Fruit fly (Drosophila melanogaster) whole organism, prepupa: ENCODE measurements around the gene CG9588.

Experiments used
- Blimp-1 ChIP-seq: fragments of 200-800 bp; sonication (Bioruptor generic); optimal IDR thresholded peaks from 3 replicates; lab custom pipeline; 2017; ENCODE audit warnings: missing biosample characterization, missing genetic modification characterization, mild to moderate bottlenecking, moderate library complexity, missing genetic modification reagents
- CG10631 ChIP-seq: fragments of 200-800 bp; sonication (Bioruptor generic); optimal IDR thresholded peaks from 2 replicates; lab custom pipeline; 2016; ENCODE audit warnings: missing biosample characterization, missing genetic modification characterization
- CG10669 ChIP-seq: fragments of 200-800 bp; sonication (Bioruptor generic); optimal IDR thresholded peaks from 3 replicates; lab custom pipeline; 2018; ENCODE audit warnings: missing biosample characterization, mild to moderate bottlenecking, missing genetic modification characterization, moderate library complexity
- CG11294 ChIP-seq: fragments of 200-800 bp; sonication (Bioruptor generic); IDR thresholded peaks from 2 replicates; pipeline ENCODE4 v1.3.6; 2022; ENCODE audit warnings: missing biosample characterization, missing genetic modification characterization
- CG11762 ChIP-seq: fragments of 200-800 bp; sonication (Bioruptor generic); optimal IDR thresholded peaks from 3 replicates; lab custom pipeline; 2016; ENCODE audit warnings: missing biosample characterization, missing genetic modification characterization; ENCODE audit not compliant: insufficient read depth
- CG11902 ChIP-seq: fragments of 200-800 bp; sonication (Bioruptor generic); optimal IDR thresholded peaks from 3 replicates; lab custom pipeline; 2016; ENCODE audit warnings: missing biosample characterization, missing genetic modification characterization
- CG15336 ChIP-seq: fragments of 200-800 bp; sonication (Bioruptor generic); IDR thresholded peaks from 2 replicates; pipeline ENCODE4 v1.3.6; 2022; ENCODE audit warnings: missing biosample characterization, missing genetic modification characterization
- CG16779 ChIP-seq: fragments of 200-800 bp; sonication (Bioruptor generic); optimal IDR thresholded peaks from 3 replicates; lab custom pipeline; 2017; ENCODE audit warnings: missing biosample characterization, mild to moderate bottlenecking, missing genetic modification characterization
- CG31627 ChIP-seq: fragments of 200-800 bp; sonication (Bioruptor generic); optimal IDR thresholded peaks from 3 replicates; lab custom pipeline; 2016; ENCODE audit warnings: missing biosample characterization, missing genetic modification characterization
- CG32006 ChIP-seq: fragments of 200-800 bp; sonication (Bioruptor generic); optimal IDR thresholded peaks from 3 replicates; lab custom pipeline; 2017; ENCODE audit warnings: missing biosample characterization, mild to moderate bottlenecking, missing genetic modification characterization
- CG34406 ChIP-seq: fragments of 200-800 bp; sonication (Bioruptor generic); optimal IDR thresholded peaks from 3 replicates; lab custom pipeline; 2016; ENCODE audit warnings: missing biosample characterization, missing genetic modification characterization
- CG3919 ChIP-seq: fragments of 200-800 bp; sonication (Bioruptor generic); optimal IDR thresholded peaks from 3 replicates; lab custom pipeline; 2016; ENCODE audit warnings: missing biosample characterization, missing genetic modification characterization
- CG4318 ChIP-seq: fragments of 200-800 bp; sonication (Bioruptor generic); optimal IDR thresholded peaks from 3 replicates; lab custom pipeline; 2017; ENCODE audit warnings: missing biosample characterization, mild to moderate bottlenecking, missing genetic modification characterization
- CG6163 ChIP-seq: fragments of 200-800 bp; sonication (Bioruptor generic); IDR thresholded peaks from 3 replicates; pipeline ENCODE4 v1.3.6; 2022; ENCODE audit warnings: missing biosample characterization, missing genetic modification characterization
- CG6276 ChIP-seq: fragments of 200-800 bp; sonication (Bioruptor generic); optimal IDR thresholded peaks from 2 replicates; lab custom pipeline; 2017; ENCODE audit warnings: missing biosample characterization, mild to moderate bottlenecking, missing genetic modification characterization
- CG6792 ChIP-seq: fragments of 200-800 bp; sonication (Bioruptor generic); optimal IDR thresholded peaks from 3 replicates; lab custom pipeline; 2016; ENCODE audit warnings: missing biosample characterization, missing genetic modification characterization
- CG6808 ChIP-seq: fragments of 200-800 bp; sonication (Bioruptor generic); optimal IDR thresholded peaks from 3 replicates; lab custom pipeline; 2017; ENCODE audit warnings: missing biosample characterization, missing genetic modification characterization, mild to moderate bottlenecking, moderate library complexity, missing genetic modification reagents
- CG8119 ChIP-seq: fragments of 200-800 bp; sonication (Bioruptor generic); IDR thresholded peaks from 3 replicates; pipeline ENCODE4 v1.3.6; 2022; ENCODE audit warnings: missing biosample characterization, missing genetic modification characterization
- CG8319 ChIP-seq: fragments of 200-800 bp; sonication (Bioruptor generic); optimal IDR thresholded peaks from 3 replicates; lab custom pipeline; 2016; ENCODE audit warnings: missing biosample characterization, missing genetic modification characterization
- CG8632 ChIP-seq: fragments of 200-800 bp; sonication (Bioruptor generic); optimal IDR thresholded peaks from 3 replicates; lab custom pipeline; 2016; ENCODE audit warnings: missing biosample characterization, missing genetic modification characterization
- CG9139 ChIP-seq: fragments of 200-800 bp; sonication (Bioruptor generic); optimal IDR thresholded peaks from 3 replicates; lab custom pipeline; 2017; ENCODE audit warnings: missing biosample characterization, mild to moderate bottlenecking, missing genetic modification characterization
- Eip78C ChIP-seq: fragments of 200-800 bp; sonication (Bioruptor generic); peaks from one replicate; lab custom pipeline; 2016; ENCODE audit warnings: missing biosample characterization, missing genetic modification characterization
- Eip93F ChIP-seq: fragments of 200-800 bp; sonication (Bioruptor generic); optimal IDR thresholded peaks from 2 replicates; lab custom pipeline; 2016; ENCODE audit warnings: missing biosample characterization, mild to moderate bottlenecking, missing genetic modification characterization
- Ets96B ChIP-seq: fragments of 200-800 bp; optimal IDR thresholded peaks from 2 replicates; lab custom pipeline; 2019; ENCODE audit warnings: missing biosample characterization, mild to moderate bottlenecking, missing genetic modification characterization, moderate library complexity
- Gug ChIP-seq: fragments of 200-800 bp; sonication (Bioruptor generic); IDR thresholded peaks from 2 replicates; pipeline ENCODE4 v1.3.6; 2022; ENCODE audit warnings: missing biosample characterization, missing genetic modification characterization
- Hr38 ChIP-seq: sonication (Bioruptor generic); optimal IDR thresholded peaks from 2 replicates; lab custom pipeline; 2016; ENCODE audit warnings: missing biosample characterization, missing genetic modification characterization
- Hr4 ChIP-seq: fragments of 200-800 bp; sonication (Bioruptor generic); optimal IDR thresholded peaks from 3 replicates; lab custom pipeline; 2016; ENCODE audit warnings: missing biosample characterization, missing genetic modification characterization
- Lpt ChIP-seq: fragments of 200-800 bp; sonication (Bioruptor generic); optimal IDR thresholded peaks from 3 replicates; lab custom pipeline; 2016; ENCODE audit warnings: missing biosample characterization, missing genetic modification characterization
- Met ChIP-seq: fragments of 200-800 bp; sonication (Bioruptor generic); optimal IDR thresholded peaks from 3 replicates; lab custom pipeline; 2016; ENCODE audit warnings: missing biosample characterization, missing genetic modification characterization
- Smox ChIP-seq: fragments of 200-800 bp; sonication (Bioruptor generic); optimal IDR thresholded peaks from 3 replicates; lab custom pipeline; 2016; ENCODE audit warnings: missing biosample characterization, missing genetic modification characterization
- Sox14 ChIP-seq: fragments of 200-800 bp; sonication (Bioruptor generic); optimal IDR thresholded peaks from 3 replicates; lab custom pipeline; 2016; ENCODE audit warnings: missing biosample characterization, missing genetic modification characterization
- achi ChIP-seq: fragments of 200-800 bp; sonication (Bioruptor generic); optimal IDR thresholded peaks from 3 replicates; lab custom pipeline; 2016; ENCODE audit warnings: missing biosample characterization, missing genetic modification characterization
- acj6 ChIP-seq: fragments of 200-800 bp; sonication (Bioruptor generic); optimal IDR thresholded peaks from 3 replicates; lab custom pipeline; 2016; ENCODE audit warnings: missing biosample characterization, missing genetic modification characterization
- cyc ChIP-seq: fragments of 200-800 bp; sonication (Bioruptor generic); optimal IDR thresholded peaks from 3 replicates; lab custom pipeline; 2016; ENCODE audit warnings: missing biosample characterization, missing genetic modification characterization
- dsx ChIP-seq: fragments of 200-800 bp; optimal IDR thresholded peaks from 3 replicates; lab custom pipeline; 2019; ENCODE audit warnings: missing biosample characterization, mild to moderate bottlenecking, missing genetic modification characterization, moderate library complexity; ENCODE audit not compliant: poor library complexity, severe bottlenecking
- esn ChIP-seq: fragments of 200-800 bp; sonication (Bioruptor generic); optimal IDR thresholded peaks from 2 replicates; lab custom pipeline; 2016; ENCODE audit warnings: missing biosample characterization, mild to moderate bottlenecking, missing genetic modification characterization, moderate library complexity
- fd59A ChIP-seq: fragments of 200-800 bp; sonication (Bioruptor generic); optimal IDR thresholded peaks from 2 replicates; lab custom pipeline; 2017; ENCODE audit warnings: missing biosample characterization, mild to moderate bottlenecking, missing genetic modification characterization, missing genetic modification reagents
- fd85E ChIP-seq: fragments of 200-800 bp; sonication (Bioruptor generic); optimal IDR thresholded peaks from 3 replicates; lab custom pipeline; 2016; ENCODE audit warnings: missing biosample characterization, missing genetic modification characterization
- fkh ChIP-seq: fragments of 200-800 bp; sonication (Bioruptor generic); optimal IDR thresholded peaks from 3 replicates; lab custom pipeline; 2017; ENCODE audit warnings: missing biosample characterization, mild to moderate bottlenecking, missing genetic modification characterization, moderate library complexity
- net ChIP-seq: fragments of 200-800 bp; sonication (Bioruptor generic); optimal IDR thresholded peaks from 3 replicates; lab custom pipeline; 2016; ENCODE audit warnings: missing biosample characterization, missing genetic modification characterization
- pdm3 ChIP-seq: fragments of 200-800 bp; sonication (Bioruptor generic); optimal IDR thresholded peaks from 3 replicates; lab custom pipeline; 2016; ENCODE audit warnings: missing biosample characterization, missing genetic modification characterization
- salr ChIP-seq, 2 experiments: fragments of 200-800 bp; sonication (Bioruptor generic); optimal IDR thresholded peaks; 3 replicates each; lab custom pipeline; 2016 to 2018; ENCODE audit warnings: missing biosample characterization in 2 of 2, missing genetic modification characterization in 2 of 2, mild to moderate bottlenecking in 1 of 2
- spab ChIP-seq: fragments of 200-800 bp; sonication (Bioruptor generic); optimal IDR thresholded peaks from 2 replicates; lab custom pipeline; 2017; ENCODE audit warnings: missing biosample characterization, mild to moderate bottlenecking, missing genetic modification characterization, missing genetic modification reagents
- ss ChIP-seq, 2 experiments: fragments of 200-800 bp; sonication (Bioruptor generic); optimal IDR thresholded peaks; 2 replicates in 1 of 2; 3 replicates in 1 of 2; lab custom pipeline; 2017 to 2018; ENCODE audit warnings: mild to moderate bottlenecking in 2 of 2, missing biosample characterization in 2 of 2, missing genetic modification characterization in 2 of 2, moderate library complexity in 1 of 2
- svp ChIP-seq: fragments of 200-800 bp; sonication (Bioruptor generic); peaks from one replicate; lab custom pipeline; 2016; ENCODE audit warnings: missing biosample characterization, missing genetic modification characterization
- topi ChIP-seq: fragments of 200-800 bp; sonication (Bioruptor generic); optimal IDR thresholded peaks from 3 replicates; lab custom pipeline; 2016; ENCODE audit warnings: missing biosample characterization, missing genetic modification characterization
- vri ChIP-seq: fragments of 200-800 bp; sonication (Bioruptor generic); optimal IDR thresholded peaks from 3 replicates; lab custom pipeline; 2016; ENCODE audit warnings: missing biosample characterization, mild to moderate bottlenecking, missing genetic modification characterization

CG9588 gene

DNA sequence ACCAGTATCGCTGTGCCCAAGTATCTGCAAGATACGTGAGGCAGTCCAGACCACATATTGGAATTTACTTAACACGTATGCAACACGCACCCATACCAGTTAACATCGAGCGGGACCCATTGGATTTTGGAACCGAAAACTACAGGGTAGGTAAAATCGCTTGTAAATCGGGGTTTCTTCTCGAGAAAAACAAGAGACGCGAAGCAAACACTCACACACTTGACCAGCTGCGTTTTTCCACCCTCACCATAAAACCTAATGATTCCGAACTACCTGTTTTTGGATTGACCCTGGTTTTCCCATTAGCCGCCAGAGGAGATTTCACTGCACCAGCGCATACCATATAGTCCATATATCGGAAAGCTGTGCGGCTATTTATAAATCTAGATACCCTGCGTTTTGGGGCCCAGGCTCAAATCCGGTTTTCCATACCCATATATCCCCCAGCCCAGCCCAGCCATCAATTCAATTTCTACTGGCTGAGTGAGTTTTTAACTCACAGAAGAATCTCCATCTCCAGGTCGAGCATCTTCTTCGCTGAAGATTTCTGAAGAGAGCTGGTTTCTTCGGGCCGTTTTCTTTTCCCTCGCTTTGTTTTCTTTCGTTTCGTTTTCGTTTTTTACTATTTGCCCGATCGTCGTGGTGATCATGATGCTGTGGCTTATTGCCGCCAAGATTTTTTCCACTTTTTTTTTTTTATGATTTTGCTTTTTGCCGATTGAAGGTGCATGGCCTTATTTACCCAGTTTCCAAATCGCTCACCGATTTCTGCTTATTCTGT, 39.4 kb upstream of the CG9588 start (continued):
- TF ChIP-seq dsx (GFP tag; lab: Kevin White, UChicago) (peak; percentile 55), CG9139 (GFP tag; lab: Kevin White, UChicago) (peak; percentile 66), Hr38 (GFP tag; lab: Kevin White, UChicago) (no peak), Lpt (peak; percentile 6), CG4318 (GFP tag; lab: Kevin White, UChicago) (no peak), topi (GFP tag; lab: Kevin White, UChicago) (no peak), Eip78C (GFP tag; lab: Kevin White, UChicago) (peak; percentile 19), Blimp-1 (no peak), net (GFP tag; lab: Kevin White, UChicago) (no peak), CG16779 (peak; percentile 26), Gug (GFP tag; lab: Robert Waterston, UW) (no peak), CG8119 (peak; percentile 21; the same call in 1 of the 3 replicates), fd85E (GFP tag; lab: Kevin White, UChicago) (no peak), salr (GFP tag; optimal IDR thresholded peaks at IDR 0.05; lab: Kevin White, UChicago) (peak in 1 of 2 experiments; percentile 1), CG3919 (no peak), Sox14 (GFP tag; lab: Kevin White, UChicago) (no peak), achi (GFP tag; lab: Kevin White, UChicago) (no peak)
- TF ChIP-seq, all 60 proteins: peak for 16

DNA sequence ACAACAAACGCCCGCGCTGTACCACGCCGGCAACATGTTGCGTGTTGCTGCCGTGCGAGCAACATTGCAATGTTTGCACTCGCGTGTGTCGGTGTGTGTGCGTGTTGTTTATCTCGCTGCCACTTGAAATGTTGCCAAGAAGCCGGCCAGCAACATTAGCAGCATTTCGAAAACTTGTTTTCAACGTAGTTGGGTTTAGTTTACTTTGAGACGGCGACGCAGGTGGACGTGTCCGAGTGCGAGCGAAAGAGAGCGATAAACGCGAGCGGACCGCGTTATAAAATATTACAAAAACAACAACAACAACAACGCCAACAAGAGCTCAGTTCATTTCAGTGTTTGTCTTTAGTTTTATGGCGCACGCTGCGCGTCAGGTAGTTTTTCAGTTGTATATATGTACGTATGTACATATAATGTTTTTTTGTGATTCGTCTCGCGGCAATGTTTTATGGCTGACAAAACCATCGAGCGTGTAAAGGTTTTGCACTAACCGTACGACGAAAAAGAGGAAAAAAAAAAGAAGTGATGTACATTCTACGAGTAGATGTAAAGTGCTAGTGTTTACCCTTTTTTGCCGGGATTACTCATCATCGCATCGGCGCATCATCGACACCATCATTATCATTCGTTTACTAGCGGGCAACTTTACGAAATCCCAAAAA, 38.7 kb upstream of the CG9588 start, which contains the start of gene kmr:
Gene kmr (plus strand): TSS at position 196 of the 662 bp plus-strand sequence.
- TF ChIP-seq achi (GFP tag; lab: Kevin White, UChicago), result no peak
- TF ChIP-seq Ets96B (tag; lab: Kevin White, UChicago), result no peak
- no peak for TF ChIP-seq CG10669
- TF ChIP-seq CG34406 (GFP tag; lab: Kevin White, UChicago), result no peak
- TF ChIP-seq spab, result no peak
- no peak for TF ChIP-seq Blimp-1
- peak; percentile 5 for TF ChIP-seq acj6 (GFP tag; lab: Kevin White, UChicago)
- no peak for TF ChIP-seq CG16779
- TF ChIP-seq cyc (GFP tag; lab: Kevin White, UChicago), result no peak
- peak; percentile 1 for TF ChIP-seq topi (GFP tag; lab: Kevin White, UChicago)
- TF ChIP-seq Hr4 (GFP tag; lab: Kevin White, UChicago), result no peak
- peak; percentile 39 for TF ChIP-seq svp (GFP tag; lab: Kevin White, UChicago)
- no peak for TF ChIP-seq CG6792 (GFP tag; lab: Kevin White, UChicago)
- peak; percentile 30 for TF ChIP-seq CG6808 (GFP tag; lab: Kevin White, UChicago)
- no peak for TF ChIP-seq CG11294 (GFP tag; lab: Robert Waterston, UW)
- no peak for TF ChIP-seq esn
- no peak for TF ChIP-seq CG8319 (GFP tag; lab: Kevin White, UChicago)
- no peak for TF ChIP-seq CG32006 (GFP tag; lab: Kevin White, UChicago)
- TF ChIP-seq pdm3 (GFP tag; lab: Kevin White, UChicago), result no peak
- no peak for TF ChIP-seq Eip93F
- no peak for TF ChIP-seq Smox
- no peak for TF ChIP-seq CG4318 (GFP tag; lab: Kevin White, UChicago)
- TF ChIP-seq ss (GFP tag; optimal IDR thresholded peaks at IDR 0.05; lab: Kevin White, UChicago), result peak; percentile 33 to 47
- no peak for TF ChIP-seq CG11902 (GFP tag; lab: Kevin White, UChicago)
- TF ChIP-seq CG15336 (GFP tag; lab: Robert Waterston, UW), result peak; percentile 16; the same call in 1 of the 2 replicates
- TF ChIP-seq CG6163 (GFP tag; lab: Robert Waterston, UW), result peak; percentile 57; the same call in 2 of the 3 replicates
- TF ChIP-seq CG8632 (GFP tag; lab: Kevin White, UChicago), result no peak
- no peak for TF ChIP-seq fd59A (GFP tag; lab: Kevin White, UChicago)
- no peak for TF ChIP-seq CG31627
- no peak for TF ChIP-seq CG11762
- TF ChIP-seq vri (GFP tag; lab: Kevin White, UChicago), result peak; percentile 33
- TF ChIP-seq fd85E (GFP tag; lab: Kevin White, UChicago), result no peak
- peak; percentile 32 for TF ChIP-seq CG3919
- peak; percentile 28 for TF ChIP-seq Lpt
- no peak for TF ChIP-seq Met (GFP tag; lab: Kevin White, UChicago)
- peak; percentile 23 for TF ChIP-seq CG6276 (GFP tag; lab: Kevin White, UChicago)
- no peak for TF ChIP-seq CG10631 (GFP tag; lab: Kevin White, UChicago)
- TF ChIP-seq fkh, result peak; percentile 96
